Fruit fly (Drosophila melanogaster) whole organism, embryonic: ENCODE results near the gene kibra.

ENCODE experiments used
- CG10147 ChIP-seq: fragments of 200-800 bp; sonication (Bioruptor generic); optimal IDR thresholded peaks from 2 replicates; lab custom pipeline; 2019; ENCODE audit warnings: missing biosample characterization, mild to moderate bottlenecking, missing genetic modification characterization, moderate library complexity
- CG11398 ChIP-seq: fragments of 200-800 bp; sonication (Bioruptor generic); optimal IDR thresholded peaks from 2 replicates; lab custom pipeline; 2016; ENCODE audit warnings: missing biosample characterization, missing genetic modification characterization
- CG11695 ChIP-seq: fragments of 200-800 bp; sonication (Bioruptor generic); IDR thresholded peaks from 3 replicates; pipeline ENCODE4 v1.3.6; 2022; ENCODE audit warnings: missing biosample characterization, missing genetic modification characterization
- CG14014 ChIP-seq: fragments of 200-800 bp; sonication (Bioruptor generic); IDR thresholded peaks from 2 replicates; pipeline ENCODE4 v1.3.6; 2022; ENCODE audit warnings: missing biosample characterization, missing genetic modification characterization
- CG14860 ChIP-seq: fragments of 200-800 bp; sonication (Bioruptor generic); IDR thresholded peaks from 3 replicates; pipeline ENCODE4 v1.3.6; 2022; ENCODE audit warnings: missing biosample characterization, missing genetic modification characterization; ENCODE audit not compliant: partially characterized antibody
- CG15073 ChIP-seq: fragments of 200-800 bp; sonication (Bioruptor generic); optimal IDR thresholded peaks from 2 replicates; lab custom pipeline; 2016; ENCODE audit warnings: missing biosample characterization, missing genetic modification characterization
- CG15479 ChIP-seq: fragments of 200-800 bp; sonication (Bioruptor generic); optimal IDR thresholded peaks from 3 replicates; lab custom pipeline; 2019; ENCODE audit warnings: missing biosample characterization, mild to moderate bottlenecking, missing genetic modification characterization, moderate library complexity
- CG16813 ChIP-seq: fragments of 200-800 bp; sonication (Bioruptor generic); IDR thresholded peaks from 3 replicates; pipeline ENCODE4 v1.3.6; 2022; ENCODE audit warnings: missing biosample characterization, missing genetic modification characterization; ENCODE audit not compliant: partially characterized antibody
- CG17568 ChIP-seq: fragments of 200-800 bp; sonication (Bioruptor generic); optimal IDR thresholded peaks from 2 replicates; lab custom pipeline; 2018; ENCODE audit warnings: missing biosample characterization, mild to moderate bottlenecking, missing genetic modification characterization, moderate library complexity
- CG3995 ChIP-seq: fragments of 200-800 bp; sonication (Bioruptor generic); optimal IDR thresholded peaks from 3 replicates; lab custom pipeline; 2016; ENCODE audit warnings: missing biosample characterization, missing genetic modification characterization
- CG43689 ChIP-seq: fragments of 200-800 bp; sonication (Bioruptor generic); IDR thresholded peaks from 2 replicates; pipeline ENCODE4 v1.3.6; 2022; ENCODE audit warnings: missing biosample characterization, missing genetic modification characterization
- CG6689 ChIP-seq: fragments of 200-800 bp; sonication (Bioruptor generic); IDR thresholded peaks from 2 replicates; pipeline ENCODE4 v1.3.6; 2022; ENCODE audit warnings: missing biosample characterization, missing genetic modification characterization
- CG6791 ChIP-seq: fragments of 200-800 bp; sonication (Bioruptor generic); IDR thresholded peaks from 3 replicates; pipeline ENCODE4 v1.3.6; 2022; ENCODE audit warnings: missing biosample characterization, missing genetic modification characterization; ENCODE audit not compliant: partially characterized antibody
- CG7372 ChIP-seq: fragments of 200-800 bp; sonication (Bioruptor generic); IDR thresholded peaks from 2 replicates; pipeline ENCODE4 v1.3.6; 2022; ENCODE audit warnings: missing biosample characterization, missing genetic modification characterization
- CG7786 ChIP-seq: fragments of 200-800 bp; sonication (Bioruptor generic); optimal IDR thresholded peaks from 2 replicates; lab custom pipeline; 2016; ENCODE audit warnings: missing biosample characterization, missing genetic modification characterization
- CG7839 ChIP-seq: fragments of 200-800 bp; sonication (Bioruptor generic); optimal IDR thresholded peaks from 3 replicates; lab custom pipeline; 2018; ENCODE audit warnings: missing biosample characterization, mild to moderate bottlenecking, missing genetic modification characterization, moderate library complexity
- CG9437 ChIP-seq: fragments of 200-800 bp; sonication (Bioruptor generic); optimal IDR thresholded peaks from 2 replicates; lab custom pipeline; 2018; ENCODE audit warnings: missing biosample characterization, mild to moderate bottlenecking, missing genetic modification characterization
- D ChIP-seq, 2 experiments: fragments of 200-800 bp in 1 of 2; fragments of >200 bp in 1 of 2; sonication (Bioruptor generic) in 1 of 2; optimal IDR thresholded peaks; 2 replicates in 1 of 2; 3 replicates in 1 of 2; lab custom pipeline; 2017; ENCODE audit warnings: mild to moderate bottlenecking in 1 of 2, missing biosample characterization in 1 of 2, missing genetic modification characterization in 1 of 2, missing genetic modification reagents in 1 of 2
- D19B ChIP-seq: fragments of 200-800 bp; sonication (Bioruptor generic); optimal IDR thresholded peaks from 2 replicates; lab custom pipeline; 2017; ENCODE audit warnings: missing biosample characterization, mild to moderate bottlenecking, missing genetic modification characterization
- Drgx ChIP-seq: fragments of 200-800 bp; sonication (Bioruptor generic); IDR thresholded peaks from 2 replicates; pipeline ENCODE4 v1.3.6; 2022; ENCODE audit warnings: missing biosample characterization, missing genetic modification characterization
- Elba2 ChIP-seq: fragments of 200-800 bp; sonication (Bioruptor generic); optimal IDR thresholded peaks from 3 replicates; lab custom pipeline; 2016; ENCODE audit warnings: missing biosample characterization, missing genetic modification characterization
- HLH3B ChIP-seq: fragments of 200-800 bp; sonication (Bioruptor generic); IDR thresholded peaks from 2 replicates; pipeline ENCODE4 v1.3.6; 2022; ENCODE audit warnings: missing biosample characterization, missing genetic modification characterization
- HLH4C ChIP-seq: fragments of 200-800 bp; sonication (Bioruptor generic); IDR thresholded peaks from 3 replicates; pipeline ENCODE4 v1.3.6; 2022; ENCODE audit warnings: missing biosample characterization, missing genetic modification characterization; ENCODE audit not compliant: partially characterized antibody
- Hmr ChIP-seq: fragments of 200-800 bp; sonication (Bioruptor generic); optimal IDR thresholded peaks from 3 replicates; lab custom pipeline; 2017; ENCODE audit warnings: mild to moderate bottlenecking, missing biosample characterization, missing genetic modification reagents, missing genetic modification characterization
- Nf-YB ChIP-seq: fragments of 200-800 bp; sonication (Bioruptor generic); optimal IDR thresholded peaks from 3 replicates; lab custom pipeline; 2019; ENCODE audit warnings: missing biosample characterization, mild to moderate bottlenecking, missing genetic modification characterization, moderate library complexity
- Nf-YC ChIP-seq: fragments of 200-800 bp; optimal IDR thresholded peaks from 3 replicates; lab custom pipeline; 2019; ENCODE audit warnings: missing biosample characterization, mild to moderate bottlenecking, missing genetic modification characterization, moderate library complexity
- Scr ChIP-seq: fragments of 200-800 bp; sonication (Bioruptor generic); IDR thresholded peaks from 2 replicates; pipeline ENCODE4 v1.3.6; 2022; ENCODE audit warnings: missing biosample characterization, missing genetic modification characterization; ENCODE audit not compliant: partially characterized antibody
- Xrp1 ChIP-seq: fragments of 200-800 bp; sonication (Bioruptor generic); IDR thresholded peaks from 2 replicates; pipeline ENCODE4 v1.3.6; 2022; ENCODE audit warnings: missing biosample characterization, missing genetic modification characterization
- ap ChIP-seq: fragments of 200-800 bp; sonication (Bioruptor generic); IDR thresholded peaks from 2 replicates; pipeline ENCODE4 v1.3.6; 2022; ENCODE audit warnings: missing biosample characterization, missing genetic modification characterization
- bbx ChIP-seq: fragments of 200-800 bp; sonication (Bioruptor generic); IDR thresholded peaks from 2 replicates; pipeline ENCODE4 v1.3.6; 2022; ENCODE audit warnings: missing biosample characterization, missing genetic modification characterization; ENCODE audit not compliant: partially characterized antibody
- cas ChIP-seq: fragments of 200-800 bp; sonication (Bioruptor generic); IDR thresholded peaks from 2 replicates; pipeline ENCODE4 v1.3.6; 2022; ENCODE audit warnings: missing biosample characterization, missing genetic modification characterization
- chinmo ChIP-seq: fragments of 200-800 bp; sonication (Bioruptor generic); IDR thresholded peaks from 4 replicates; pipeline ENCODE4 v1.3.6; 2022; ENCODE audit warnings: missing biosample characterization, missing genetic modification characterization; ENCODE audit not compliant: partially characterized antibody
- gsb ChIP-seq: fragments of 200-800 bp; sonication (Bioruptor generic); IDR thresholded peaks from 2 replicates; pipeline ENCODE4 v1.3.6; 2022; ENCODE audit warnings: missing biosample characterization, missing genetic modification characterization
- insv ChIP-seq, 2 experiments: fragments of 200-800 bp; sonication (Bioruptor generic); optimal IDR thresholded peaks; 3 replicates each; lab custom pipeline; 2016 to 2018; ENCODE audit warnings: missing biosample characterization in 2 of 2, missing genetic modification characterization in 2 of 2
- jigr1 ChIP-seq: fragments of 200-800 bp; sonication (Bioruptor generic); IDR thresholded peaks from 3 replicates; pipeline ENCODE4 v1.3.6; 2022; ENCODE audit warnings: missing biosample characterization, missing genetic modification characterization
- otp ChIP-seq: fragments of 200-800 bp; sonication (Bioruptor generic); IDR thresholded peaks from 3 replicates; pipeline ENCODE4, ENCODE4 v1.3.6; 2022; ENCODE audit warnings: missing biosample characterization, missing genetic modification characterization
- sc ChIP-seq, 3 experiments: fragments of >200 bp in 2 of 3; fragments of 200-800 bp in 1 of 3; sonication (Bioruptor generic) in 1 of 3; optimal IDR thresholded peaks; 2 replicates in 2 of 3; 3 replicates in 1 of 3; lab custom pipeline; 2017; ENCODE audit warnings: mild to moderate bottlenecking in 1 of 3, missing biosample characterization in 1 of 3, missing genetic modification characterization in 1 of 3, missing genetic modification reagents in 1 of 3
- stc ChIP-seq: fragments of 200-800 bp; sonication (Bioruptor generic); IDR thresholded peaks from 2 replicates; pipeline ENCODE4 v1.3.6; 2022; ENCODE audit warnings: missing biosample characterization, missing genetic modification characterization
- tll ChIP-seq, 2 experiments: fragments of 200-800 bp in 1 of 2; fragments of >200 bp in 1 of 2; sonication (Bioruptor generic) in 1 of 2; optimal IDR thresholded peaks; 2 replicates each; lab custom pipeline; 2017 to 2019; ENCODE audit warnings: missing biosample characterization in 2 of 2, missing genetic modification characterization in 2 of 2, mild to moderate bottlenecking in 1 of 2, moderate library complexity in 1 of 2
- tna ChIP-seq: fragments of 200-800 bp; sonication (Bioruptor generic); IDR thresholded peaks from 2 replicates; pipeline ENCODE4 v1.3.6; 2022; ENCODE audit warnings: missing biosample characterization, missing genetic modification characterization; ENCODE audit not compliant: partially characterized antibody
- zen ChIP-seq: fragments of 200-800 bp; sonication (Bioruptor generic); optimal IDR thresholded peaks from 3 replicates; lab custom pipeline; 2018; ENCODE audit warnings: missing biosample characterization, mild to moderate bottlenecking, missing genetic modification characterization, moderate library complexity
- zfh2 ChIP-seq: fragments of 200-800 bp; sonication (Bioruptor generic); optimal IDR thresholded peaks from 2 replicates; lab custom pipeline; 2016; ENCODE audit warnings: missing biosample characterization, missing genetic modification characterization

Gene kibra

dm6 chr3R:14656760-14657604, 67.1 kb downstream of the kibra start, which contains the start of gene CG3505 (continued):
- TF ChIP-seq CG7372 (no peak), ap (GFP tag; lab: Robert Waterston, UW) (no peak; the same call in 1 of the 2 replicates), sc (optimal IDR thresholded peaks at IDR 0.05; lab: Kevin White, UChicago) (no peak), sc (GFP tag; optimal IDR thresholded peaks at IDR 0.05; lab: Kevin White, UChicago) (no peak), stc (GFP tag; lab: Robert Waterston, UW) (peak; percentile 49; the same call in 1 of the 2 replicates), jigr1 (no peak), tll (GFP tag; optimal IDR thresholded peaks at IDR 0.05; lab: Kevin White, UChicago) (no peak), HLH3B (GFP tag; lab: Robert Waterston, UW) (peak; percentile 40), CG43689 (GFP tag; lab: Robert Waterston, UW) (peak; percentile 11; the same call in 1 of the 2 replicates)

- TF ChIP-seq zen (tag; lab: Kevin White, UChicago) (peak; percentile 9), CG17568 (no peak), CG6689 (no peak), Elba2 (peak; percentile 98), CG7839 (tag; lab: Kevin White, UChicago) (peak; percentile 24), CG14014 (GFP tag; lab: Robert Waterston, UW) (0 out of 2 replicates have a peak, but pooled peaks have one; percentile 7), Scr (GFP tag; lab: Robert Waterston, UW) (peak; percentile 7; the same call in 1 of the 2 replicates), CG10147 (GFP tag; lab: Kevin White, UChicago) (peak; percentile 5), CG11398 (GFP tag; lab: Kevin White, UChicago) (no peak), cas (GFP tag; lab: Robert Waterston, UW) (no peak), HLH4C (0 out of 3 replicates have a peak, but pooled peaks have one; percentile 30), CG9437 (peak; percentile 92), CG15479 (GFP tag; lab: Kevin White, UChicago) (no peak), tna (0 out of 2 replicates have a peak, but pooled peaks have one; percentile 22), CG11695 (no peak), Nf-YC (tag; lab: Kevin White, UChicago) (peak; percentile 100), Nf-YB (GFP tag; lab: Kevin White, UChicago) (peak; percentile 99), chinmo (GFP tag; lab: Robert Waterston, UW) (peak; percentile 69; the same call in 2 of the 4 replicates), D19B (GFP tag; lab: Kevin White, UChicago) (peak; percentile 90), CG16813 (peak; percentile 55; the same call in 1 of the 3 replicates), CG6791 (no peak), D (optimal IDR thresholded peaks at IDR 0.05; lab: Kevin White, UChicago) (peak; percentile 70), D (GFP tag; optimal IDR thresholded peaks at IDR 0.05; lab: Kevin White, UChicago) (no peak), gsb (GFP tag; lab: Robert Waterston, UW) (no peak), Drgx (GFP tag; lab: Robert Waterston, UW) (0 out of 2 replicates have a peak, but pooled peaks have one; percentile 11), otp (no peak), CG3995 (GFP tag; lab: Kevin White, UChicago) (peak; percentile 89), CG15073 (GFP tag; lab: Kevin White, UChicago) (no peak), Hmr (GFP tag; lab: Kevin White, UChicago) (peak; percentile 2), bbx (GFP tag; lab: Robert Waterston, UW) (no peak), CG7786 (peak; percentile 39), zfh2 (GFP tag; lab: Kevin White, UChicago) (peak; percentile 2), Xrp1 (GFP tag; lab: Robert Waterston, UW) (no peak), CG14860 (GFP tag; lab: Robert Waterston, UW) (peak; percentile 43; the same call in 1 of the 3 replicates), insv (GFP tag; optimal IDR thresholded peaks at IDR 0.05; lab: Kevin White, UChicago) (peak; percentile 97 to 100)
These were observed 68.0 kb downstream of the kibra start for dm6 chr3R:14655912-14656700.
